Worm (Caenorhabditis elegans): Measurements from ENCODE around the gene Y39A3CL.7.

The Y39A3CL.7 gene

DNA sequence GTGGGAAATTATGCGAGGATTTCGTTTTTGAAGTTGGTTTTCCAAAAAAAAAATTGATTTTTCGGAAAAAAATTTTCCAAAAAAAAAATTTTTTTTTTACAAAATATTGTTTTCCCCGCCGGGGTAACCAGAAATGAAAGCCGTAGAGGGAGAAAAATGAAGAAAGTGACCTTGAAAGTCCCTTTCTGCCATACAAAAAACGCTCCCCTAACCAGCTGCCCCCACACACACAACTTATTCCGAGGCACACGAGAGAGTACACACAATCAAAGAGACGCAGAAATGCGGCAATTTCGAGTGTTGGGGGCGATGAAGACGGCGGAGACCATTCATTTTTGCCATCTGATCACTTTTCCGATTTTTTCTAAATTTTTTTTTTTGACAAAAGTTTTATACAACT is 29.2 kb downstream of the Y39A3CL.7 start:
- peak; percentile 1 for TF ChIP-seq gmeb-1 (tag; optimal IDR thresholded peaks at IDR 0.05)
- no peak for TF ChIP-seq aly-2 (tag; optimal IDR thresholded peaks at IDR 0.05)
- no peak for TF ChIP-seq unc-39 (tag; optimal IDR thresholded peaks at IDR 0.05)
- TF ChIP-seq Y55F3AM.14 (GFP tag; optimal IDR thresholded peaks at IDR 0.05), result no peak
- TF ChIP-seq ZK546.5 (tag; optimal IDR thresholded peaks at IDR 0.05), result no peak
- no peak for TF ChIP-seq sma-3 (GFP tag; optimal IDR thresholded peaks at IDR 0.05)
- peak; percentile 64 for TF ChIP-seq blmp-1 (tag; optimal IDR thresholded peaks at IDR 0.05; ENCODE audit: insufficient read depth)
- no peak for TF ChIP-seq nhr-6 (tag; optimal IDR thresholded peaks at IDR 0.05)
- TF ChIP-seq mdl-1 (tag; optimal IDR thresholded peaks at IDR 0.05), result no peak
- TF ChIP-seq sma-9 (GFP tag; optimal IDR thresholded peaks at IDR 0.05), result no peak
- TF ChIP-seq sma-9 (tag; optimal IDR thresholded peaks at IDR 0.05), result no peak
- TF ChIP-seq nhr-77 (tag; optimal IDR thresholded peaks at IDR 0.05), result no peak
- no peak for TF ChIP-seq elt-3 (tag; optimal IDR thresholded peaks at IDR 0.05)
- no peak for TF ChIP-seq ztf-4 (tag; optimal IDR thresholded peaks at IDR 0.05)
- no peak for TF ChIP-seq ztf-1 (GFP tag; conservative IDR thresholded peaks at IDR 0.05)
- TF ChIP-seq nhr-25 (tag; optimal IDR thresholded peaks at IDR 0.05), result peak; percentile 11
- TF ChIP-seq elt-1 (tag; optimal IDR thresholded peaks at IDR 0.05), result no peak
- TF ChIP-seq nhr-12 (tag; optimal IDR thresholded peaks at IDR 0.05), result no peak
- peak in 1 of 2 experiments; percentile 7 for TF ChIP-seq lsy-2 (tag; optimal IDR thresholded peaks at IDR 0.05)
- no peak for TF ChIP-seq peb-1 (tag; optimal IDR thresholded peaks at IDR 0.05)
- no peak for TF ChIP-seq skn-1 (tag; optimal IDR thresholded peaks at IDR 0.05)
- TF ChIP-seq ceh-82 (tag; optimal IDR thresholded peaks at IDR 0.05), result no peak
- TF ChIP-seq lin-11 (tag; optimal IDR thresholded peaks at IDR 0.05), result no peak

DNA sequence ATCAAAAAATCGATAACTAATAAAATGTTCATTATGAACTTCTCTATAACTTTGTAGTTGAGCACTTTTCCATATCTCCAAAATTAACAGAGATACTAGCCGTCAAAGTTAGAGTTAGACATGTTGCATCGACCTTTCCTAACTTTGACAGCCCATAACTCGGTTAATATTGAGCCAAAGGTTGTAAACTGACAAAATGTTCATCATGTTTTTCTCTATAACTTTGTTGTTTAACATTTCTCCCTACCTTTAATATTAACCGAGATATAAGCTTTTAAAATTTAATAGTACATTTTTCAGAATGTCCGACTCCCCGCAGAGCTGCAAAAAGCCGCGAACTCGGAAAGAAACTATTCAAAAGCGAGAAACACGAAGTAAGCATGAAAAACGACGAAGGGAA is 30.4 kb downstream of the Y39A3CL.7 start, which contains the start of gene hlh-33:
Gene hlh-33, plus strand, starts transcription at position 301 of the 400 bp plus-strand sequence.
- no peak for TF ChIP-seq nhr-237 (tag; optimal IDR thresholded peaks at IDR 0.05)
- TF ChIP-seq elt-3 (tag; optimal IDR thresholded peaks at IDR 0.05), result no peak
- TF ChIP-seq ZK546.5 (tag; optimal IDR thresholded peaks at IDR 0.05), result no peak
- TF ChIP-seq dmd-4 (tag; optimal IDR thresholded peaks at IDR 0.05), result no peak
- TF ChIP-seq lin-39 (tag; optimal IDR thresholded peaks at IDR 0.05), result no peak
- no peak for TF ChIP-seq mab-5 (tag; optimal IDR thresholded peaks at IDR 0.05)
- TF ChIP-seq aly-2 (tag; optimal IDR thresholded peaks at IDR 0.05), result no peak
- TF ChIP-seq ztf-4 (tag; optimal IDR thresholded peaks at IDR 0.05), result no peak
- no peak for TF ChIP-seq snpc-4 (tag; optimal IDR thresholded peaks at IDR 0.05)
- TF ChIP-seq nhr-6 (tag; optimal IDR thresholded peaks at IDR 0.05), result no peak
- TF ChIP-seq mbf-1 (tag; optimal IDR thresholded peaks at IDR 0.05), result no peak
- no peak for TF ChIP-seq nhr-25 (tag; optimal IDR thresholded peaks at IDR 0.05)
- no peak for TF ChIP-seq unc-62 (GFP tag; optimal IDR thresholded peaks at IDR 0.05)
- TF ChIP-seq F13H6.1 (tag; optimal IDR thresholded peaks at IDR 0.05), result no peak

DNA sequence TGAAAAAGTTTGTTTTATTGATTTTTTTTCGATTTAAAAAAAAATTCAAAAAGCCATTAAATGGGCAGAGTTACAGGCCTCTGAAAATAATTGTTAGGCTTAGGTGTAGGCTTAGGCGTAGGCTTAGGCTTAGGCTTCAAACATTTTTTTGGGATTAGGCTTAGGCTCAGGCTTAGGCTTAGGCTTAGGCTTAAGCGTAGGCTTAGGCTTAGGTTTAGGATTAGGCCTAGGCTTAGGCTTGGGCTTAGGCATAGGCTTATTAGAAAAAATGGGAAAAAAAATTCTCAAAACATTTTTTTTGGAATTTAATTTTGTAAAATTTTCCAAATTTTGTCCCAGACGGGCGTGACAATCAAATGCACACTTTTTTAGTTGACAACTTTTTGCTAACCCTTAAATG is 31.5 kb downstream of the Y39A3CL.7 start:
- TF ChIP-seq blmp-1 (tag; optimal IDR thresholded peaks at IDR 0.05; ENCODE audit: insufficient read depth) (no peak), aly-2 (tag; optimal IDR thresholded peaks at IDR 0.05) (no peak)

DNA sequence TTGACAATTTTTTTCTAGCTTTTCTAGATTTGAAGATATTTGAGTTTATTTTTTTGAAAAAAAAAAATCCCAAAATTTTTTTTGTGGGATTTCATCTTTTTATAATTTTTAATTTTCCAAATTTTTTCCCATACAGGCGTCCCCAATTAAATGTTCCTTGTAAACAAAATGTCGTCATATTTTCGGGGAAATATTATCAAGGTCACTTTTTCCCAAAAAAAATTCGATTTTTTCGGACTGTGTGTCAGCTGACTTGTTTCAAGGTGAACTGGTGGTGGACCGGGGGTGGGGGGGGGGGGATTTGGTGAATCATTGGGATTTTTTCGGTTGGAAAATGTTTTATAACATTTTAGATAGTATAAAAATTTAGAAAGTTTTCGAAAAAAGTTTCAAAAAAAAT is 32.0 kb downstream of the Y39A3CL.7 start:
- TF ChIP-seq nhr-25 (tag; optimal IDR thresholded peaks at IDR 0.05) (peak; percentile 8), sma-9 (GFP tag; optimal IDR thresholded peaks at IDR 0.05) (no peak), sma-9 (tag; optimal IDR thresholded peaks at IDR 0.05) (no peak)

DNA sequence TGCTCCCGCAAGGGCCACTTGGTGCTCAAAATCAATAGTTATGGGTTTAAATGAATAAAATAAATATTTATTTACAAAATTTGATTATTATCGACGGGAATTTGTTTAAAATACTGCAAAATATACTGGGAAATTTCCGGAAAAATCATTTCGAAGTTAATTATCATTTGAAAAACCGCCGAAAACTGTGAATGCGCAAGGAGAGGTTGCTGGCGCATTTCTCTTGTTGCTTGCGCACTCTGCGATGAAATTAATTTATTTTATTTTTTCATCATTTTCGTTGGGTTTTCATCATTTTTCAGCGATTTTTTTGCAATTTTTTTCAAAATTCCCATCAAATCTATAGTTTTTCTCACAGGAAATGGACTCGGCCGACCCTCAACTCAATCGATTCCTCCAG is 34.8 kb downstream of the Y39A3CL.7 start, which contains the start of gene ddp-1:
Gene ddp-1, plus strand, starts transcription at position 357 of the 400 bp plus-strand sequence.
- TF ChIP-seq egl-27 (tag; optimal IDR thresholded peaks at IDR 0.05), result peak; percentile 91
- no peak for TF ChIP-seq unc-39 (tag; optimal IDR thresholded peaks at IDR 0.05)
- peak; percentile 63 for TF ChIP-seq ztf-11 (tag; optimal IDR thresholded peaks at IDR 0.05)
- no peak for TF ChIP-seq ztf-1 (GFP tag; conservative IDR thresholded peaks at IDR 0.05)
- TF ChIP-seq C34F6.9 (tag; optimal IDR thresholded peaks at IDR 0.05), result peak; percentile 97
- peak; percentile 94 for TF ChIP-seq mab-5 (tag; optimal IDR thresholded peaks at IDR 0.05)
- TF ChIP-seq dmd-4 (tag; optimal IDR thresholded peaks at IDR 0.05), result peak; percentile 64
- TF ChIP-seq alr-1 (tag; optimal IDR thresholded peaks at IDR 0.05), result no peak
- TF ChIP-seq lin-39 (tag; optimal IDR thresholded peaks at IDR 0.05), result peak; percentile 59
- TF ChIP-seq elt-3 (tag; optimal IDR thresholded peaks at IDR 0.05), result no peak
- peak; percentile 95 to 97 for TF ChIP-seq lsy-2 (tag; optimal IDR thresholded peaks at IDR 0.05)
- peak; percentile 74 for TF ChIP-seq nhr-77 (tag; optimal IDR thresholded peaks at IDR 0.05)
- peak; percentile 73 for TF ChIP-seq R02D3.7 (tag; optimal IDR thresholded peaks at IDR 0.05)
- TF ChIP-seq Y55F3AM.14 (GFP tag; optimal IDR thresholded peaks at IDR 0.05), result peak; percentile 80
- TF ChIP-seq gmeb-1 (tag; optimal IDR thresholded peaks at IDR 0.05), result peak; percentile 100
- TF ChIP-seq mdl-1 (tag; optimal IDR thresholded peaks at IDR 0.05), result peak in 1 of 2 experiments; percentile 69
- peak; percentile 87 for TF ChIP-seq fos-1 (tag; optimal IDR thresholded peaks at IDR 0.05)
- TF ChIP-seq peb-1 (tag; optimal IDR thresholded peaks at IDR 0.05), result no peak
- peak; percentile 98 for TF ChIP-seq sma-9 (GFP tag; optimal IDR thresholded peaks at IDR 0.05)
- no peak for TF ChIP-seq sma-9 (tag; optimal IDR thresholded peaks at IDR 0.05)
- peak; percentile 95 for TF ChIP-seq nhr-21 (tag; optimal IDR thresholded peaks at IDR 0.05)
- peak; percentile 93 for TF ChIP-seq F13H6.1 (tag; optimal IDR thresholded peaks at IDR 0.05)
- TF ChIP-seq nhr-25 (tag; optimal IDR thresholded peaks at IDR 0.05), result peak; percentile 96
- peak; percentile 83 for TF ChIP-seq nhr-237 (tag; optimal IDR thresholded peaks at IDR 0.05)
- peak; percentile 71 for TF ChIP-seq aly-2 (tag; optimal IDR thresholded peaks at IDR 0.05)
- TF ChIP-seq nhr-12 (tag; optimal IDR thresholded peaks at IDR 0.05), result no peak
- TF ChIP-seq ZK546.5 (tag; optimal IDR thresholded peaks at IDR 0.05), result peak; percentile 77
- peak; percentile 90 for TF ChIP-seq sem-4 (tag; optimal IDR thresholded peaks at IDR 0.05)
- no peak for TF ChIP-seq nhr-23 (tag; optimal IDR thresholded peaks at IDR 0.05)
- peak; percentile 88 for TF ChIP-seq lin-11 (tag; optimal IDR thresholded peaks at IDR 0.05)
- peak; percentile 69 for TF ChIP-seq snpc-4 (tag; optimal IDR thresholded peaks at IDR 0.05)
- peak; percentile 93 for TF ChIP-seq nhr-6 (tag; optimal IDR thresholded peaks at IDR 0.05)
- TF ChIP-seq crh-2 (tag; optimal IDR thresholded peaks at IDR 0.05), result peak; percentile 96
- TF ChIP-seq ztf-4 (tag; optimal IDR thresholded peaks at IDR 0.05), result peak; percentile 89

Data from whole organism, L2 larva.